Fruit fly (Drosophila melanogaster) whole organism, embryonic: ENCODE results near the gene Dus1.

Experiments
- CG1024 ChIP-seq: fragments of 200-800 bp; sonication (Bioruptor generic); IDR thresholded peaks from 2 replicates; pipeline ENCODE4 v1.3.6; 2022; ENCODE audit warnings: missing biosample characterization, missing genetic modification characterization
- CG10565 ChIP-seq: fragments of 200-800 bp; sonication (Bioruptor generic); optimal IDR thresholded peaks from 3 replicates; lab custom pipeline; 2016; ENCODE audit warnings: missing biosample characterization, mild to moderate bottlenecking, missing genetic modification characterization
- CG10654 ChIP-seq: fragments of 200-800 bp; sonication (Bioruptor generic); optimal IDR thresholded peaks from 2 replicates; lab custom pipeline; 2016; ENCODE audit warnings: missing biosample characterization, missing genetic modification characterization
- CG12236 ChIP-seq: fragments of 200-800 bp; sonication (Bioruptor generic); optimal IDR thresholded peaks from 2 replicates; lab custom pipeline; 2016; ENCODE audit warnings: missing biosample characterization, missing genetic modification characterization
- CG14860 ChIP-seq: fragments of 200-800 bp; sonication (Bioruptor generic); IDR thresholded peaks from 3 replicates; pipeline ENCODE4 v1.3.6; 2022; ENCODE audit warnings: missing biosample characterization, missing genetic modification characterization; ENCODE audit not compliant: partially characterized antibody
- CG15696 ChIP-seq: fragments of 200-800 bp; sonication (Bioruptor generic); optimal IDR thresholded peaks from 2 replicates; lab custom pipeline; 2019; ENCODE audit warnings: missing biosample characterization, mild to moderate bottlenecking, missing genetic modification characterization, moderate library complexity
- CG17359 ChIP-seq: fragments of 200-800 bp; sonication (Bioruptor generic); optimal IDR thresholded peaks from 3 replicates; lab custom pipeline; 2018; ENCODE audit warnings: missing biosample characterization, mild to moderate bottlenecking, missing genetic modification characterization, moderate library complexity
- CG1832 ChIP-seq: fragments of 200-800 bp; sonication (Bioruptor generic); optimal IDR thresholded peaks from 2 replicates; lab custom pipeline; 2017; ENCODE audit warnings: missing biosample characterization, mild to moderate bottlenecking, missing genetic modification characterization, inconsistent platforms
- CG31224 ChIP-seq: fragments of 200-800 bp; sonication (Bioruptor generic); IDR thresholded peaks from 2 replicates; pipeline ENCODE4 v1.3.6; 2022; ENCODE audit warnings: missing biosample characterization, missing genetic modification characterization
- CG34376 ChIP-seq: fragments of 200-800 bp; sonication (Bioruptor generic); optimal IDR thresholded peaks from 2 replicates; lab custom pipeline; 2018; ENCODE audit warnings: missing biosample characterization, mild to moderate bottlenecking, missing genetic modification characterization
- CG4820 ChIP-seq: fragments of 200-800 bp; sonication (Bioruptor generic); optimal IDR thresholded peaks from 3 replicates; lab custom pipeline; 2016; ENCODE audit warnings: missing biosample characterization, missing genetic modification characterization
- CG6854 ChIP-seq: fragments of 200-800 bp; sonication (Bioruptor generic); optimal IDR thresholded peaks from 3 replicates; lab custom pipeline; 2017; ENCODE audit warnings: missing biosample characterization, mild to moderate bottlenecking, missing genetic modification characterization
- CG7928 ChIP-seq: fragments of 200-800 bp; sonication (Bioruptor generic); optimal IDR thresholded peaks from 2 replicates; lab custom pipeline; 2017; ENCODE audit warnings: missing biosample characterization, mild to moderate bottlenecking, missing genetic modification characterization
- CG8290 ChIP-seq, 3 experiments: fragments of 200-800 bp; sonication (Bioruptor generic); optimal IDR thresholded peaks; 2 replicates each; lab custom pipeline; 2016 to 2019; ENCODE audit warnings: missing biosample characterization in 3 of 3, missing genetic modification characterization in 3 of 3, mild to moderate bottlenecking in 2 of 3, moderate library complexity in 1 of 3
- CG8359 ChIP-seq: fragments of 200-800 bp; sonication (Bioruptor generic); optimal IDR thresholded peaks from 2 replicates; lab custom pipeline; 2017; ENCODE audit warnings: missing biosample characterization, mild to moderate bottlenecking, missing genetic modification characterization, borderline replicate concordance
- CG8478 ChIP-seq: fragments of >200 bp; optimal IDR thresholded peaks from 2 replicates; lab custom pipeline; 2018
- Camta ChIP-seq: fragments of 200-800 bp; sonication (Bioruptor generic); optimal IDR thresholded peaks from 2 replicates; lab custom pipeline; 2016; ENCODE audit warnings: missing biosample characterization, missing genetic modification characterization
- Dek ChIP-seq: fragments of 200-800 bp; sonication (Bioruptor generic); optimal IDR thresholded peaks from 3 replicates; lab custom pipeline; 2019; ENCODE audit warnings: missing biosample characterization, mild to moderate bottlenecking, missing genetic modification characterization, moderate library complexity
- Dp ChIP-seq: fragments of 200-800 bp; sonication (Bioruptor generic); optimal IDR thresholded peaks from 2 replicates; lab custom pipeline; 2018; ENCODE audit warnings: missing biosample characterization, mild to moderate bottlenecking, missing genetic modification characterization, moderate library complexity
- H15 ChIP-seq: fragments of 200-800 bp; sonication (Bioruptor generic); IDR thresholded peaks from 3 replicates; pipeline ENCODE4 v1.3.6; 2022; ENCODE audit warnings: missing biosample characterization, missing genetic modification characterization
- HmgZ ChIP-seq: fragments of 200-800 bp; sonication (Bioruptor generic); optimal IDR thresholded peaks from 2 replicates; lab custom pipeline; 2018; ENCODE audit warnings: missing biosample characterization, mild to moderate bottlenecking, missing genetic modification characterization
- NC2α ChIP-seq: fragments of 200-800 bp; sonication (Bioruptor generic); optimal IDR thresholded peaks from 2 replicates; lab custom pipeline; 2016; ENCODE audit warnings: missing biosample characterization, missing genetic modification characterization
- NfI ChIP-seq: fragments of 200-800 bp; sonication (Bioruptor generic); optimal IDR thresholded peaks from 3 replicates; lab custom pipeline; 2018; ENCODE audit warnings: missing biosample characterization, mild to moderate bottlenecking, missing genetic modification characterization, moderate library complexity
- Ptx1 ChIP-seq: fragments of 200-800 bp; sonication (Bioruptor generic); IDR thresholded peaks from 2 replicates; pipeline ENCODE4 v1.3.6; 2022; ENCODE audit warnings: missing biosample characterization, missing genetic modification characterization
- Rx ChIP-seq: fragments of 200-800 bp; sonication (Bioruptor generic); IDR thresholded peaks from 2 replicates; pipeline ENCODE4 v1.3.6; 2022; ENCODE audit warnings: missing biosample characterization, missing genetic modification characterization
- Scr ChIP-seq: fragments of 200-800 bp; sonication (Bioruptor generic); IDR thresholded peaks from 2 replicates; pipeline ENCODE4 v1.3.6; 2022; ENCODE audit warnings: missing biosample characterization, missing genetic modification characterization; ENCODE audit not compliant: partially characterized antibody
- Taf1 ChIP-seq: fragments of 200-800 bp; sonication (Bioruptor generic); IDR thresholded peaks from 2 replicates; pipeline ENCODE4 v1.3.6; 2022; ENCODE audit warnings: missing biosample characterization, missing genetic modification characterization
- Tbp ChIP-seq: fragments of >200 bp; optimal IDR thresholded peaks from 2 replicates; lab custom pipeline; 2018; ENCODE audit warnings: missing biosample characterization, missing genetic modification characterization
- Usf ChIP-seq: fragments of 200-800 bp; sonication (Bioruptor generic); optimal IDR thresholded peaks from 2 replicates; lab custom pipeline; 2017; ENCODE audit warnings: missing genotype, missing biosample characterization, missing genetic modification characterization
- Xrp1 ChIP-seq: fragments of 200-800 bp; sonication (Bioruptor generic); IDR thresholded peaks from 2 replicates; pipeline ENCODE4 v1.3.6; 2022; ENCODE audit warnings: missing biosample characterization, missing genetic modification characterization
- amos ChIP-seq: fragments of 200-800 bp; sonication (Bioruptor generic); IDR thresholded peaks from 2 replicates; pipeline ENCODE4 v1.3.6; 2022; ENCODE audit warnings: missing biosample characterization, missing genetic modification characterization; ENCODE audit not compliant: partially characterized antibody
- ara ChIP-seq: fragments of 200-800 bp; sonication (Bioruptor generic); IDR thresholded peaks from 2 replicates; pipeline ENCODE4 v1.3.6; 2022; ENCODE audit warnings: missing biosample characterization, missing genetic modification characterization
- ash1 ChIP-seq: fragments of 200-800 bp; sonication (Bioruptor generic); optimal IDR thresholded peaks from 2 replicates; lab custom pipeline; 2018; ENCODE audit warnings: missing biosample characterization, mild to moderate bottlenecking, missing genetic modification characterization
- az2 ChIP-seq: fragments of 200-800 bp; sonication (Bioruptor generic); optimal IDR thresholded peaks from 3 replicates; lab custom pipeline; 2016; ENCODE audit warnings: missing biosample characterization, missing genetic modification characterization
- bab2 ChIP-seq: fragments of 200-800 bp; sonication (Bioruptor generic); optimal IDR thresholded peaks from 2 replicates; lab custom pipeline; 2016; ENCODE audit warnings: missing biosample characterization, missing genetic modification characterization
- ems ChIP-seq: fragments of 200-800 bp; sonication (Bioruptor generic); optimal IDR thresholded peaks from 3 replicates; lab custom pipeline; 2016; ENCODE audit warnings: missing biosample characterization, missing genetic modification characterization
- gcm ChIP-seq: fragments of 200-800 bp; sonication (Bioruptor generic); optimal IDR thresholded peaks from 2 replicates; lab custom pipeline; 2019; ENCODE audit warnings: missing biosample characterization, mild to moderate bottlenecking, missing genetic modification characterization, moderate library complexity
- gem ChIP-seq: fragments of 200-800 bp; sonication (Bioruptor generic); optimal IDR thresholded peaks from 2 replicates; lab custom pipeline; 2019; ENCODE audit warnings: missing biosample characterization, mild to moderate bottlenecking, missing genetic modification characterization, moderate library complexity
- grau ChIP-seq: fragments of 200-800 bp; optimal IDR thresholded peaks from 3 replicates; lab custom pipeline; 2019; ENCODE audit warnings: missing biosample characterization, mild to moderate bottlenecking, missing genetic modification characterization, moderate library complexity
- mam ChIP-seq: fragments of 200-800 bp; sonication (Bioruptor generic); optimal IDR thresholded peaks from 3 replicates; lab custom pipeline; 2016; ENCODE audit warnings: missing biosample characterization, missing genetic modification characterization
- org-1 ChIP-seq: fragments of 200-800 bp; sonication (Bioruptor generic); optimal IDR thresholded peaks from 2 replicates; lab custom pipeline; 2017; ENCODE audit warnings: missing biosample characterization, missing genetic modification characterization
- pan ChIP-seq, 4 experiments: fragments of >200 bp in 3 of 4; fragments of 200-800 bp in 1 of 4; sonication (Bioruptor generic) in 1 of 4; optimal IDR thresholded peaks in 3 of 4; IDR thresholded peaks in 1 of 4; 2 replicates each; pipeline versions ENCODE4 v1.3.6 to Lab custom; 2017 to 2022; ENCODE audit warnings: missing biosample characterization in 2 of 4, missing genetic modification characterization in 2 of 4, mixed read lengths in 1 of 4
- seq ChIP-seq: fragments of 200-800 bp; sonication (Bioruptor generic); IDR thresholded peaks from 2 replicates; pipeline ENCODE4 v1.3.6; 2022; ENCODE audit warnings: missing biosample characterization, missing genetic modification characterization
- so ChIP-seq: fragments of 200-800 bp; sonication (Bioruptor generic); IDR thresholded peaks from 3 replicates; pipeline ENCODE4 v1.3.6; 2022; ENCODE audit warnings: missing biosample characterization, missing genetic modification characterization
- sob ChIP-seq: fragments of 200-800 bp; sonication (Bioruptor generic); IDR thresholded peaks from 2 replicates; pipeline ENCODE4 v1.3.6; 2022; ENCODE audit warnings: missing biosample characterization, missing genetic modification characterization
- tll ChIP-seq, 2 experiments: fragments of 200-800 bp in 1 of 2; fragments of >200 bp in 1 of 2; sonication (Bioruptor generic) in 1 of 2; optimal IDR thresholded peaks; 2 replicates each; lab custom pipeline; 2017 to 2019; ENCODE audit warnings: missing biosample characterization in 2 of 2, missing genetic modification characterization in 2 of 2, mild to moderate bottlenecking in 1 of 2, moderate library complexity in 1 of 2
- toy ChIP-seq: fragments of 200-800 bp; sonication (Bioruptor generic); IDR thresholded peaks from 2 replicates; pipeline ENCODE4 v1.3.6; 2022; ENCODE audit warnings: missing biosample characterization, missing genetic modification characterization
- ttk ChIP-seq: fragments of 200-800 bp; sonication (Bioruptor generic); IDR thresholded peaks from 2 replicates; pipeline ENCODE4 v2.1.2; 2022; ENCODE audit warnings: missing biosample characterization, missing genetic modification characterization
- vvl ChIP-seq: fragments of 200-800 bp; sonication (Bioruptor generic); IDR thresholded peaks from 2 replicates; pipeline ENCODE4 v1.3.6; 2022; ENCODE audit warnings: missing biosample characterization, missing genetic modification characterization

The Dus1 gene

dm6 chr2L:267441-268089 is 4.0 kb downstream of the Dus1 start, which contains the start of gene CG17075 (continued):
- TF ChIP-seq CG31224 (peak; percentile 87), seq (GFP tag; lab: Robert Waterston, UW) (peak; percentile 94), ems (GFP tag; lab: Kevin White, UChicago) (peak; percentile 84), CG7928 (GFP tag; lab: Kevin White, UChicago) (peak; percentile 74), ttk (GFP tag; lab: Robert Waterston, UW) (peak; percentile 94), vvl (peak; percentile 98), Xrp1 (GFP tag; lab: Robert Waterston, UW) (peak; percentile 94), Dp (GFP tag; lab: Kevin White, UChicago) (peak; percentile 13), Taf1 (GFP tag; lab: Robert Waterston, UW) (peak; percentile 86), so (GFP tag; lab: Robert Waterston, UW) (peak; percentile 93), ash1 (GFP tag; lab: Kevin White, UChicago) (no peak), tll (GFP tag; optimal IDR thresholded peaks at IDR 0.05; lab: Kevin White, UChicago) (no peak), ara (GFP tag; lab: Robert Waterston, UW) (peak; percentile 88), CG8290 (GFP tag; optimal IDR thresholded peaks at IDR 0.05; lab: Kevin White, UChicago) (peak; percentile 93), CG8290 (tag; optimal IDR thresholded peaks at IDR 0.05; lab: Kevin White, UChicago) (peak in 1 of 2 experiments; percentile 68), CG15696 (tag; lab: Kevin White, UChicago) (peak; percentile 55), CG1832 (GFP tag; lab: Kevin White, UChicago) (no peak), Usf (GFP tag; lab: Kevin White, UChicago) (no peak), Ptx1 (GFP tag; lab: Robert Waterston, UW) (peak; percentile 97), grau (tag; lab: Kevin White, UChicago) (peak; percentile 95), gem (tag; lab: Kevin White, UChicago) (peak; percentile 97), az2 (GFP tag; lab: Kevin White, UChicago) (peak; percentile 94), H15 (GFP tag; lab: Robert Waterston, UW) (peak; percentile 93), CG4820 (GFP tag; lab: Kevin White, UChicago) (peak; percentile 89), CG14860 (GFP tag; lab: Robert Waterston, UW) (no peak), org-1 (GFP tag; lab: Kevin White, UChicago) (peak; percentile 92), CG34376 (GFP tag; lab: Kevin White, UChicago) (peak; percentile 80), pan (optimal IDR thresholded peaks at IDR 0.05; lab: Kevin White, UChicago) (no peak), pan (GFP tag; optimal IDR thresholded peaks at IDR 0.05 in 1 of 2, IDR thresholded peaks at IDR 0.05 in 1 of 2) (peak in 1 of 2 experiments; percentile 97), gcm (GFP tag; lab: Kevin White, UChicago) (peak; percentile 94), NfI (GFP tag; lab: Kevin White, UChicago) (peak; percentile 95), CG8359 (peak; percentile 68), CG10565 (GFP tag; lab: Kevin White, UChicago) (peak; percentile 66), Dek (tag; lab: Kevin White, UChicago) (peak; percentile 96), CG17359 (peak; percentile 96), CG6854 (GFP tag; lab: Kevin White, UChicago) (peak; percentile 92), amos (no peak), toy (GFP tag; lab: Robert Waterston, UW) (peak; percentile 85), Camta (peak; percentile 82), sob (GFP tag; lab: Robert Waterston, UW) (peak; percentile 97), Tbp (GFP tag; lab: Kevin White, UChicago) (no peak), CG8478 (lab: Kevin White, UChicago) (no peak), bab2 (GFP tag; lab: Kevin White, UChicago) (peak; percentile 71), CG1024 (GFP tag; lab: Robert Waterston, UW) (peak; percentile 87), Rx (GFP tag; lab: Robert Waterston, UW) (peak; percentile 87), mam (GFP tag; lab: Kevin White, UChicago) (peak; percentile 88), NC2α (no peak), Scr (GFP tag; lab: Robert Waterston, UW) (no peak), CG10654 (GFP tag; lab: Kevin White, UChicago) (peak; percentile 89), CG12236 (peak; percentile 32), HmgZ (peak; percentile 95)
